Worm (Caenorhabditis elegans) whole organism, mixed stage, embryonic: ENCODE measurements around the gene chs-2.

Experiments
- M03D4.4 ChIP-seq: sonication (generic microtip); optimal IDR thresholded peaks from 2 replicates; lab custom pipeline; 2017; ENCODE audit warnings: mild to moderate bottlenecking, missing genetic modification characterization, missing compliant biosample characterization
- blmp-1 ChIP-seq: fragments of 150-350 bp; optimal IDR thresholded peaks from 2 replicates; lab custom pipeline; 2014; ENCODE audit warnings: missing biosample characterization, missing genetic modification characterization
- ceh-39 ChIP-seq: fragments of 150-350 bp; optimal IDR thresholded peaks from 2 replicates; lab custom pipeline; 2014; ENCODE audit warnings: missing biosample characterization, missing genetic modification characterization
- ceh-43 ChIP-seq: fragments of 200-800 bp; sonication (Bioruptor generic); optimal IDR thresholded peaks from 2 replicates; lab custom pipeline; 2018; ENCODE audit warnings: mild to moderate bottlenecking, missing genetic modification characterization, moderate library complexity, missing compliant biosample characterization
- ceh-83 ChIP-seq: fragments of 200-800 bp; sonication (Bioruptor generic); optimal IDR thresholded peaks from 2 replicates; lab custom pipeline; 2018; ENCODE audit warnings: mild to moderate bottlenecking, missing genetic modification characterization, missing compliant biosample characterization
- ces-1 ChIP-seq: fragments of 150-350 bp; optimal IDR thresholded peaks from 2 replicates; lab custom pipeline; 2014; ENCODE audit warnings: missing biosample characterization, missing genetic modification reagents, missing genetic modification characterization
- elt-1 ChIP-seq: sonication (generic microtip); optimal IDR thresholded peaks from 2 replicates; lab custom pipeline; 2017; ENCODE audit warnings: missing genetic modification characterization, mild to moderate bottlenecking, missing compliant biosample characterization, antibody characterized with exemption, moderate library complexity, borderline replicate concordance; ENCODE audit not compliant: insufficient read depth
- flh-1 ChIP-seq: fragments of 200-800 bp; sonication (Bioruptor generic); optimal IDR thresholded peaks from 2 replicates; lab custom pipeline; 2018; ENCODE audit warnings: mild to moderate bottlenecking, missing genetic modification characterization, moderate library complexity, missing compliant biosample characterization
- ham-2 ChIP-seq: fragments of 200-800 bp; sonication (Bioruptor generic); optimal IDR thresholded peaks from 2 replicates; lab custom pipeline; 2018; ENCODE audit warnings: mild to moderate bottlenecking, missing genetic modification characterization, missing compliant biosample characterization
- hlh-1 ChIP-seq: fragments of 150-350 bp; optimal IDR thresholded peaks from 2 replicates; lab custom pipeline; 2014; ENCODE audit warnings: missing biosample characterization, missing genetic modification reagents, missing genetic modification characterization
- lin-13 ChIP-seq: fragments of 150-350 bp; optimal IDR thresholded peaks from 2 replicates; lab custom pipeline; 2014; ENCODE audit warnings: missing biosample characterization, missing genetic modification characterization
- lin-32 ChIP-seq: fragments of 200-800 bp; sonication (Bioruptor generic); optimal IDR thresholded peaks from 2 replicates; lab custom pipeline; 2018; ENCODE audit warnings: mild to moderate bottlenecking, missing genetic modification characterization, missing compliant biosample characterization
- lsy-2 ChIP-seq: fragments of 150-350 bp; optimal IDR thresholded peaks from 2 replicates; lab custom pipeline; 2014; ENCODE audit warnings: missing biosample characterization, missing genetic modification characterization
- mab-5 ChIP-seq: fragments of 150-350 bp; optimal IDR thresholded peaks from 2 replicates; lab custom pipeline; 2014; ENCODE audit warnings: missing biosample characterization, missing genetic modification characterization
- mep-1 ChIP-seq: fragments of 150-350 bp; optimal IDR thresholded peaks from 2 replicates; lab custom pipeline; 2017; ENCODE audit warnings: missing biosample characterization, missing genetic modification reagents, missing genetic modification characterization, inconsistent platforms
- mls-2 ChIP-seq: sonication (generic microtip); optimal IDR thresholded peaks from 2 replicates; lab custom pipeline; 2016; ENCODE audit warnings: mild to moderate bottlenecking, missing genetic modification characterization, moderate library complexity, missing compliant biosample characterization
- nhr-12 ChIP-seq: fragments of 150-350 bp; optimal IDR thresholded peaks from 2 replicates; lab custom pipeline; 2014; ENCODE audit warnings: missing biosample characterization, missing genetic modification characterization
- nhr-2 ChIP-seq: fragments of 150-350 bp; optimal IDR thresholded peaks from 2 replicates; lab custom pipeline; 2014; ENCODE audit warnings: missing biosample characterization, missing genetic modification characterization
- nhr-237 ChIP-seq: fragments of 150-350 bp; optimal IDR thresholded peaks from 2 replicates; lab custom pipeline; 2014; ENCODE audit warnings: missing biosample characterization, missing genetic modification characterization
- nhr-76 ChIP-seq: sonication (generic microtip); optimal IDR thresholded peaks from 2 replicates; lab custom pipeline; 2017; ENCODE audit warnings: missing biosample characterization, missing genetic modification characterization
- pha-4 ChIP-seq: fragments of 150-350 bp; optimal IDR thresholded peaks from 2 replicates; lab custom pipeline; 2018; ENCODE audit warnings: missing biosample characterization, missing genetic modification reagents, missing genetic modification characterization
- snpc-4 ChIP-seq: fragments of 150-350 bp; optimal IDR thresholded peaks from 2 replicates; lab custom pipeline; 2014; ENCODE audit warnings: missing biosample characterization, missing genetic modification characterization
- sptf-1 ChIP-seq: sonication (generic microtip); optimal IDR thresholded peaks from 2 replicates; lab custom pipeline; 2017; ENCODE audit warnings: mild to moderate bottlenecking, missing genetic modification characterization, moderate library complexity, missing compliant biosample characterization
- unc-120 ChIP-seq: sonication (generic microtip); optimal IDR thresholded peaks from 2 replicates; lab custom pipeline; 2017; ENCODE audit warnings: missing genetic modification characterization, missing compliant biosample characterization; ENCODE audit not compliant: poor library complexity, severe bottlenecking
- unc-39 ChIP-seq: fragments of 150-350 bp; optimal IDR thresholded peaks from 2 replicates; lab custom pipeline; 2014; ENCODE audit warnings: missing biosample characterization, missing genetic modification characterization
- unc-62 ChIP-seq: fragments of 150-350 bp; optimal IDR thresholded peaks from 2 replicates; lab custom pipeline; 2014; ENCODE audit warnings: missing biosample characterization, missing genetic modification reagents, missing genetic modification characterization
- ztf-11 ChIP-seq: fragments of 150-350 bp; optimal IDR thresholded peaks from 2 replicates; lab custom pipeline; 2014; ENCODE audit warnings: missing biosample characterization, missing genetic modification characterization

Gene chs-2

ce11 chrII:158004-158731 lies 38.6 kb upstream of the chs-2 start:
- TF ChIP-seq lin-32 (no peak), ham-2 (GFP tag; lab: Kevin White, UChicago) (peak; percentile 52), ces-1 (GFP tag; lab: Kevin White, UChicago) (peak; percentile 90), blmp-1 (tag; lab: Kevin White, UChicago) (peak; percentile 59)

ce11 chrII:159294-159922 lies 37.4 kb upstream of the chs-2 start:
- TF ChIP-seq unc-120 (tag; lab: Kevin White, UChicago): peak; percentile 10
- no peak for TF ChIP-seq mab-5 (tag; lab: Kevin White, UChicago)
- TF ChIP-seq ceh-39 (tag; lab: Kevin White, UChicago): peak; percentile 89
- no peak for TF ChIP-seq nhr-2 (tag; lab: Kevin White, UChicago)
- peak; percentile 26 for TF ChIP-seq pha-4 (tag; lab: Kevin White, UChicago)
- TF ChIP-seq unc-62: peak; percentile 51
- TF ChIP-seq unc-39 (tag; lab: Kevin White, UChicago): no peak
- TF ChIP-seq hlh-1 (tag; lab: Kevin White, UChicago): peak; percentile 68
- no peak for TF ChIP-seq nhr-237 (tag; lab: Kevin White, UChicago)
- TF ChIP-seq lsy-2 (tag; lab: Kevin White, UChicago): peak; percentile 54

ce11 chrII:160561-161123 lies 36.1 kb upstream of the chs-2 start:
- TF ChIP-seq unc-120 (tag; lab: Kevin White, UChicago) (no peak), M03D4.4 (no peak), hlh-1 (tag; lab: Kevin White, UChicago) (peak; percentile 64), lin-32 (peak; percentile 52), sptf-1 (tag; lab: Kevin White, UChicago) (no peak)

- TF ChIP-seq unc-120 (tag; lab: Kevin White, UChicago) (peak; percentile 80), hlh-1 (tag; lab: Kevin White, UChicago) (peak; percentile 99), flh-1 (GFP tag; lab: Kevin White, UChicago) (no peak), ces-1 (GFP tag; lab: Kevin White, UChicago) (peak; percentile 29), unc-62 (peak; percentile 74), nhr-12 (tag; lab: Kevin White, UChicago) (no peak)
These were observed 35.5 kb upstream of the chs-2 start for ce11 chrII:161275-161674.

- TF ChIP-seq elt-1: peak; percentile 2
- TF ChIP-seq mls-2: no peak
These were observed 34.6 kb upstream of the chs-2 start, which contains the start of gene etr-1 for ce11 chrII:162182-162581. Gene etr-1, plus strand, starts transcription at chrII:162374.

ce11 chrII:163229-163628 lies 33.6 kb upstream of the chs-2 start:
- TF ChIP-seq ces-1 (GFP tag; lab: Kevin White, UChicago) (peak; percentile 98), unc-120 (tag; lab: Kevin White, UChicago) (no peak)

ce11 chrII:173679-174078 lies 23.1 kb upstream of the chs-2 start, which contains the start of gene T01D1.7:
Gene T01D1.7, minus strand, starts transcription at chrII:173779.
- TF ChIP-seq sptf-1 (tag; lab: Kevin White, UChicago) (no peak), ztf-11 (tag; lab: Kevin White, UChicago) (no peak), hlh-1 (tag; lab: Kevin White, UChicago) (no peak), ces-1 (GFP tag; lab: Kevin White, UChicago) (peak; percentile 67), snpc-4 (tag; lab: Kevin White, UChicago) (no peak)

ce11 chrII:175868-176267 lies 20.9 kb upstream of the chs-2 start, which contains the start of gene T01D1.3:
Gene T01D1.3, minus strand, starts transcription at chrII:175968.
- TF ChIP-seq ceh-39 (tag; lab: Kevin White, UChicago) (no peak), nhr-76 (no peak), unc-62 (no peak), mab-5 (tag; lab: Kevin White, UChicago) (no peak), ces-1 (GFP tag; lab: Kevin White, UChicago) (no peak), ceh-83 (GFP tag; lab: Kevin White, UChicago) (no peak), ham-2 (GFP tag; lab: Kevin White, UChicago) (no peak), lin-13 (tag; lab: Kevin White, UChicago) (no peak), pha-4 (tag; lab: Kevin White, UChicago) (no peak), hlh-1 (tag; lab: Kevin White, UChicago) (no peak), flh-1 (GFP tag; lab: Kevin White, UChicago) (no peak), nhr-237 (tag; lab: Kevin White, UChicago) (no peak), blmp-1 (tag; lab: Kevin White, UChicago) (no peak), mep-1 (tag; lab: Kevin White, UChicago) (no peak), ceh-43 (GFP tag; lab: Kevin White, UChicago) (no peak), nhr-2 (tag; lab: Kevin White, UChicago) (no peak)
